Fruit fly (Drosophila melanogaster) whole organism, embryonic: Measurements from ENCODE around the gene CG5568.

Source experiments
- Atf6 ChIP-seq: fragments of 200-800 bp; sonication (Bioruptor generic); IDR thresholded peaks from 2 replicates; pipeline ENCODE4 v1.3.6; 2022; ENCODE audit warnings: missing biosample characterization, missing genetic modification characterization
- Bdp1 ChIP-seq: fragments of 200-800 bp; sonication (Bioruptor generic); optimal IDR thresholded peaks from 3 replicates; lab custom pipeline; 2016; ENCODE audit warnings: missing biosample characterization, missing genetic modification characterization
- CG10321 ChIP-seq: fragments of 200-800 bp; sonication (Bioruptor generic); IDR thresholded peaks from 2 replicates; pipeline ENCODE4 v1.3.6; 2022; ENCODE audit warnings: missing biosample characterization, missing genetic modification characterization
- CG10431 ChIP-seq: fragments of 200-800 bp; sonication (Bioruptor generic); optimal IDR thresholded peaks from 3 replicates; lab custom pipeline; 2018; ENCODE audit warnings: missing biosample characterization, mild to moderate bottlenecking, missing genetic modification characterization
- CG10462 ChIP-seq: fragments of 200-800 bp; sonication (Bioruptor generic); optimal IDR thresholded peaks from 2 replicates; lab custom pipeline; 2016; ENCODE audit warnings: missing biosample characterization, missing genetic modification characterization
- CG11093 ChIP-seq: fragments of 200-800 bp; sonication (Bioruptor generic); IDR thresholded peaks from 3 replicates; pipeline ENCODE4 v1.3.6; 2022; ENCODE audit warnings: missing biosample characterization, missing genetic modification characterization
- CG11560 ChIP-seq: fragments of 200-800 bp; sonication (Bioruptor generic); IDR thresholded peaks from 3 replicates; pipeline ENCODE4 v1.3.6; 2022; ENCODE audit warnings: missing biosample characterization, missing genetic modification characterization
- CG12104 ChIP-seq: fragments of 200-800 bp; sonication (Bioruptor generic); optimal IDR thresholded peaks from 3 replicates; lab custom pipeline; 2016; ENCODE audit warnings: missing biosample characterization, missing genetic modification characterization
- CG12391 ChIP-seq: fragments of 200-800 bp; sonication (Bioruptor generic); optimal IDR thresholded peaks from 3 replicates; lab custom pipeline; 2018; ENCODE audit warnings: missing biosample characterization, mild to moderate bottlenecking, missing genetic modification characterization, moderate library complexity
- CG13287 ChIP-seq: fragments of 200-800 bp; sonication (Bioruptor generic); IDR thresholded peaks from 2 replicates; pipeline ENCODE4 v1.3.6; 2022; ENCODE audit warnings: missing biosample characterization, missing genetic modification characterization; ENCODE audit not compliant: partially characterized antibody
- CG15696 ChIP-seq: fragments of 200-800 bp; sonication (Bioruptor generic); optimal IDR thresholded peaks from 2 replicates; lab custom pipeline; 2019; ENCODE audit warnings: missing biosample characterization, mild to moderate bottlenecking, missing genetic modification characterization, moderate library complexity
- CG17361 ChIP-seq: fragments of 200-800 bp; sonication (Bioruptor generic); IDR thresholded peaks from 3 replicates; pipeline ENCODE4 v1.3.6; 2022; ENCODE audit warnings: missing biosample characterization, missing genetic modification characterization
- CG18599 ChIP-seq: fragments of 200-800 bp; sonication (Bioruptor generic); optimal IDR thresholded peaks from 3 replicates; lab custom pipeline; 2017; ENCODE audit warnings: missing biosample characterization, missing genetic modification characterization, mild to moderate bottlenecking, moderate library complexity, missing genetic modification reagents
- CG34376 ChIP-seq: fragments of 200-800 bp; sonication (Bioruptor generic); optimal IDR thresholded peaks from 2 replicates; lab custom pipeline; 2018; ENCODE audit warnings: missing biosample characterization, mild to moderate bottlenecking, missing genetic modification characterization
- CG42726 ChIP-seq: fragments of 200-800 bp; sonication (Bioruptor generic); IDR thresholded peaks from 2 replicates; pipeline ENCODE4 v1.3.6; 2022; ENCODE audit warnings: missing biosample characterization, missing genetic modification characterization; ENCODE audit not compliant: partially characterized antibody
- CG43689 ChIP-seq: fragments of 200-800 bp; sonication (Bioruptor generic); IDR thresholded peaks from 2 replicates; pipeline ENCODE4 v1.3.6; 2022; ENCODE audit warnings: missing biosample characterization, missing genetic modification characterization
- CG5953 ChIP-seq: fragments of 200-800 bp; sonication (Bioruptor generic); IDR thresholded peaks from 2 replicates; pipeline ENCODE4 v1.3.6; 2022; ENCODE audit warnings: missing biosample characterization, missing genetic modification characterization
- CG6254 ChIP-seq: fragments of 200-800 bp; sonication (Bioruptor generic); optimal IDR thresholded peaks from 3 replicates; lab custom pipeline; 2017; ENCODE audit warnings: mild to moderate bottlenecking, missing biosample characterization, missing genetic modification reagents, missing genetic modification characterization
- CG7839 ChIP-seq: fragments of 200-800 bp; sonication (Bioruptor generic); optimal IDR thresholded peaks from 3 replicates; lab custom pipeline; 2018; ENCODE audit warnings: missing biosample characterization, mild to moderate bottlenecking, missing genetic modification characterization, moderate library complexity
- CG8089 ChIP-seq: fragments of 200-800 bp; sonication (Bioruptor generic); optimal IDR thresholded peaks from 3 replicates; lab custom pipeline; 2016; ENCODE audit warnings: missing biosample characterization, missing genetic modification characterization
- CG9876 ChIP-seq: fragments of 200-800 bp; sonication (Bioruptor generic); optimal IDR thresholded peaks from 2 replicates; lab custom pipeline; 2016; ENCODE audit warnings: missing biosample characterization, missing genetic modification characterization
- Fer1 ChIP-seq: fragments of 200-800 bp; sonication (Bioruptor generic); optimal IDR thresholded peaks from 2 replicates; lab custom pipeline; 2017; ENCODE audit warnings: missing biosample characterization, mild to moderate bottlenecking, missing genetic modification characterization
- H15 ChIP-seq: fragments of 200-800 bp; sonication (Bioruptor generic); IDR thresholded peaks from 3 replicates; pipeline ENCODE4 v1.3.6; 2022; ENCODE audit warnings: missing biosample characterization, missing genetic modification characterization
- Hmx ChIP-seq: fragments of 200-800 bp; sonication (Bioruptor generic); optimal IDR thresholded peaks from 2 replicates; lab custom pipeline; 2016; ENCODE audit warnings: missing biosample characterization, missing genetic modification characterization
- Max ChIP-seq: fragments of 200-800 bp; sonication (Bioruptor generic); optimal IDR thresholded peaks from 2 replicates; lab custom pipeline; 2016; ENCODE audit warnings: missing biosample characterization, mild to moderate bottlenecking, missing genetic modification characterization
- Meics ChIP-seq: fragments of 200-800 bp; sonication (Bioruptor generic); optimal IDR thresholded peaks from 2 replicates; lab custom pipeline; 2017; ENCODE audit warnings: missing biosample characterization, mild to moderate bottlenecking, missing genetic modification characterization
- NC2β ChIP-seq: fragments of 200-800 bp; sonication (Bioruptor generic); optimal IDR thresholded peaks from 2 replicates; lab custom pipeline; 2016; ENCODE audit warnings: missing biosample characterization, missing genetic modification characterization
- Nf-YB ChIP-seq: fragments of 200-800 bp; sonication (Bioruptor generic); optimal IDR thresholded peaks from 3 replicates; lab custom pipeline; 2019; ENCODE audit warnings: missing biosample characterization, mild to moderate bottlenecking, missing genetic modification characterization, moderate library complexity
- Rx ChIP-seq: fragments of 200-800 bp; sonication (Bioruptor generic); IDR thresholded peaks from 2 replicates; pipeline ENCODE4 v1.3.6; 2022; ENCODE audit warnings: missing biosample characterization, missing genetic modification characterization
- Side ChIP-seq: fragments of 200-800 bp; sonication (Bioruptor generic); optimal IDR thresholded peaks from 2 replicates; lab custom pipeline; 2016; ENCODE audit warnings: missing biosample characterization, missing genetic modification characterization
- Sry-β ChIP-seq: fragments of 200-800 bp; sonication (Bioruptor generic); optimal IDR thresholded peaks from 2 replicates; lab custom pipeline; 2018; ENCODE audit warnings: missing biosample characterization, mild to moderate bottlenecking, missing genetic modification characterization, moderate library complexity
- Vsx1 ChIP-seq: fragments of 200-800 bp; sonication (Bioruptor generic); optimal IDR thresholded peaks from 2 replicates; lab custom pipeline; 2017; ENCODE audit warnings: missing biosample characterization, mild to moderate bottlenecking, missing genetic modification characterization, missing genetic modification reagents
- ab ChIP-seq: fragments of 200-800 bp; sonication (Bioruptor generic); optimal IDR thresholded peaks from 2 replicates; lab custom pipeline; 2016; ENCODE audit warnings: missing biosample characterization, missing genetic modification characterization
- chm ChIP-seq: fragments of 200-800 bp; sonication (Bioruptor generic); IDR thresholded peaks from 2 replicates; pipeline ENCODE4 v1.3.6; 2022; ENCODE audit warnings: missing biosample characterization, missing genetic modification characterization
- corto ChIP-seq: fragments of 200-800 bp; sonication (Bioruptor generic); optimal IDR thresholded peaks from 2 replicates; lab custom pipeline; 2016; ENCODE audit warnings: missing biosample characterization, mild to moderate bottlenecking, missing genetic modification characterization, moderate library complexity
- crc ChIP-seq: fragments of 200-800 bp; sonication (Bioruptor generic); optimal IDR thresholded peaks from 2 replicates; lab custom pipeline; 2016; ENCODE audit warnings: missing biosample characterization, missing genetic modification characterization
- da ChIP-seq: fragments of 200-800 bp; sonication (Bioruptor generic); optimal IDR thresholded peaks from 2 replicates; lab custom pipeline; 2016; ENCODE audit warnings: missing biosample characterization, missing genetic modification characterization
- exex ChIP-seq: fragments of 200-800 bp; sonication (Bioruptor generic); optimal IDR thresholded peaks from 4 replicates; lab custom pipeline; 2018; ENCODE audit warnings: missing biosample characterization, mild to moderate bottlenecking, missing genetic modification characterization, moderate library complexity
- ham ChIP-seq: fragments of 200-800 bp; sonication (Bioruptor generic); IDR thresholded peaks from 2 replicates; pipeline ENCODE4 v1.3.6; 2022; ENCODE audit warnings: missing biosample characterization, missing genetic modification characterization
- hb ChIP-seq: fragments of 200-800 bp; sonication (Bioruptor generic); IDR thresholded peaks from 3 replicates; pipeline ENCODE4 v1.3.6; 2022; ENCODE audit warnings: missing biosample characterization, missing genetic modification characterization; ENCODE audit not compliant: partially characterized antibody
- ro ChIP-seq: fragments of 200-800 bp; sonication (Bioruptor generic); IDR thresholded peaks from 2 replicates; pipeline ENCODE4 v1.3.6; 2022; ENCODE audit warnings: missing biosample characterization, missing genetic modification characterization
- row ChIP-seq: fragments of 200-800 bp; sonication (Bioruptor generic); IDR thresholded peaks from 3 replicates; pipeline ENCODE4 v1.3.6; 2022; ENCODE audit warnings: missing biosample characterization, missing genetic modification characterization
- sc ChIP-seq, 3 experiments: fragments of >200 bp in 2 of 3; fragments of 200-800 bp in 1 of 3; sonication (Bioruptor generic) in 1 of 3; optimal IDR thresholded peaks; 2 replicates in 2 of 3; 3 replicates in 1 of 3; lab custom pipeline; 2017; ENCODE audit warnings: mild to moderate bottlenecking in 1 of 3, missing biosample characterization in 1 of 3, missing genetic modification characterization in 1 of 3, missing genetic modification reagents in 1 of 3
- shn ChIP-seq: fragments of 200-800 bp; sonication (Bioruptor generic); optimal IDR thresholded peaks from 3 replicates; lab custom pipeline; 2016; ENCODE audit warnings: missing biosample characterization, missing genetic modification characterization
- sim ChIP-seq: fragments of 200-800 bp; sonication (Bioruptor generic); IDR thresholded peaks from 2 replicates; pipeline ENCODE4 v1.3.6; 2022; ENCODE audit warnings: missing biosample characterization, missing genetic modification characterization
- trem ChIP-seq: fragments of 200-800 bp; optimal IDR thresholded peaks from 3 replicates; lab custom pipeline; 2019; ENCODE audit warnings: missing biosample characterization, mild to moderate bottlenecking, missing genetic modification characterization, moderate library complexity
- twi ChIP-seq: fragments of 200-800 bp; optimal IDR thresholded peaks from 2 replicates; lab custom pipeline; 2019; ENCODE audit warnings: missing biosample characterization, mild to moderate bottlenecking, missing genetic modification characterization, moderate library complexity
- z ChIP-seq: fragments of 200-800 bp; sonication (Bioruptor generic); IDR thresholded peaks from 3 replicates; pipeline ENCODE4 v1.3.6; 2022; ENCODE audit warnings: missing biosample characterization, missing genetic modification characterization
- zen2 ChIP-seq: fragments of 200-800 bp; sonication (Bioruptor generic); IDR thresholded peaks from 3 replicates; pipeline ENCODE4 v1.3.6; 2022; ENCODE audit warnings: missing biosample characterization, missing genetic modification characterization; ENCODE audit not compliant: partially characterized antibody

CG5568 gene

dm6 chr3L:5881310-5882208 lies 10.3 kb downstream of the CG5568 start (continued):
- no peak for TF ChIP-seq exex (tag; lab: Kevin White, UChicago)
- TF ChIP-seq CG34376, result no peak
- peak; percentile 53; the same call in 1 of the 2 replicates for TF ChIP-seq chm
- TF ChIP-seq CG7839 (tag; lab: Kevin White, UChicago), result peak; percentile 84
- no peak for TF ChIP-seq CG11093 (GFP tag; lab: Robert Waterston, UW)
- TF ChIP-seq CG18599 (GFP tag; lab: Kevin White, UChicago), result no peak
- no peak for TF ChIP-seq zen2 (GFP tag; lab: Robert Waterston, UW)
- no peak for TF ChIP-seq CG5953
- TF ChIP-seq twi (tag; lab: Kevin White, UChicago), result peak; percentile 29
- no peak for TF ChIP-seq CG10462
- TF ChIP-seq Bdp1, result peak; percentile 23
- peak; percentile 54 for TF ChIP-seq shn (GFP tag; lab: Kevin White, UChicago)
- no peak for TF ChIP-seq Side
- TF ChIP-seq CG10321, result peak; percentile 31; the same call in 1 of the 2 replicates
- TF ChIP-seq Atf6 (GFP tag; lab: Robert Waterston, UW), result peak; percentile 56; the same call in 1 of the 2 replicates
- TF ChIP-seq sim, result no peak
- TF ChIP-seq CG10431 (GFP tag; lab: Kevin White, UChicago), result no peak
- no peak for TF ChIP-seq ham (GFP tag; lab: Robert Waterston, UW)
- no peak for TF ChIP-seq CG9876
- no peak for TF ChIP-seq Vsx1 (GFP tag; lab: Kevin White, UChicago)
- no peak for TF ChIP-seq CG6254 (GFP tag; lab: Kevin White, UChicago)
- TF ChIP-seq CG15696 (tag; lab: Kevin White, UChicago), result no peak
- peak; percentile 73 for TF ChIP-seq CG12391 (tag; lab: Kevin White, UChicago)
- no peak for TF ChIP-seq Sry-β (GFP tag; lab: Kevin White, UChicago)
- TF ChIP-seq NC2β (GFP tag; lab: Kevin White, UChicago), result peak; percentile 59
- no peak for TF ChIP-seq corto
- TF ChIP-seq ab (GFP tag; lab: Kevin White, UChicago), result no peak
- TF ChIP-seq Meics (GFP tag; lab: Kevin White, UChicago), result no peak
- TF ChIP-seq Max (GFP tag; lab: Kevin White, UChicago), result no peak
- no peak for TF ChIP-seq CG11560 (tag; lab: Robert Waterston, UW)
- no peak for TF ChIP-seq da
- TF ChIP-seq hb (GFP tag; lab: Robert Waterston, UW), result no peak
- no peak for TF ChIP-seq CG13287 (GFP tag; lab: Robert Waterston, UW)
- TF ChIP-seq H15 (GFP tag; lab: Robert Waterston, UW), result no peak
- TF ChIP-seq CG12104, result peak; percentile 43
- TF ChIP-seq trem, result no peak
- TF ChIP-seq CG42726, result 0 out of 2 replicates have a peak, but pooled peaks have one; percentile 22
- no peak for TF ChIP-seq z (GFP tag; lab: Robert Waterston, UW)
- TF ChIP-seq CG43689, result no peak
- no peak for TF ChIP-seq Fer1 (GFP tag; lab: Kevin White, UChicago)
- no peak for TF ChIP-seq ro (GFP tag; lab: Robert Waterston, UW)
- TF ChIP-seq CG8089, result peak; percentile 7
- no peak for TF ChIP-seq Rx (GFP tag; lab: Robert Waterston, UW)
- TF ChIP-seq CG17361, result no peak
- no peak for TF ChIP-seq sc (optimal IDR thresholded peaks at IDR 0.05; lab: Kevin White, UChicago)
- TF ChIP-seq sc (GFP tag; optimal IDR thresholded peaks at IDR 0.05; lab: Kevin White, UChicago), result peak; percentile 52
- peak; percentile 92 for TF ChIP-seq Nf-YB (GFP tag; lab: Kevin White, UChicago)
- peak; percentile 78 for TF ChIP-seq row
- no peak for TF ChIP-seq Hmx (GFP tag; lab: Kevin White, UChicago)
- TF ChIP-seq crc, result peak; percentile 36
